Worm (Caenorhabditis elegans) whole organism, young adult: ENCODE measurements around the gene ssna-1.

Source experiments
- C17E4.6 ChIP-seq: fragments of 200-800 bp; sonication (Bioruptor generic); IDR thresholded peaks from 2 replicates; pipeline ENCODE4 v1.3.6; 2022; ENCODE audit warnings: missing genetic modification reagents, missing genetic modification characterization, missing compliant biosample characterization
- F23B12.7 ChIP-seq: sonication (generic microtip); optimal IDR thresholded peaks from 2 replicates; lab custom pipeline; 2017; ENCODE audit warnings: missing genetic modification characterization, mild to moderate bottlenecking, missing compliant biosample characterization, antibody characterized with exemption, moderate library complexity; ENCODE audit not compliant: insufficient read depth
- Y53F4B.3 ChIP-seq: fragments of 200-800 bp; sonication (Bioruptor generic); IDR thresholded peaks from 2 replicates; pipeline ENCODE4 v1.3.6; 2022; ENCODE audit warnings: missing genetic modification reagents, missing genetic modification characterization, missing compliant biosample characterization
- Y53G8AR.9 ChIP-seq: fragments of 200-800 bp; sonication (Bioruptor generic); conservative IDR thresholded peaks from 2 replicates; pipeline ENCODE4 v1.3.6; 2022; ENCODE audit warnings: missing genetic modification reagents, missing genetic modification characterization, missing compliant biosample characterization
- Y67H2A.10 ChIP-seq: fragments of 200-800 bp; sonication (Bioruptor generic); conservative IDR thresholded peaks from 2 replicates; pipeline ENCODE4 v1.3.6; 2022; ENCODE audit warnings: missing genetic modification reagents, missing genetic modification characterization, missing compliant biosample characterization
- Y79H2A.3 ChIP-seq: fragments of 200-800 bp; sonication (Bioruptor generic); conservative IDR thresholded peaks from 2 replicates; pipeline ENCODE4 v1.3.6; 2022; ENCODE audit warnings: missing genetic modification reagents, missing genetic modification characterization, missing compliant biosample characterization
- Y95B8A.8 ChIP-seq: fragments of 200-800 bp; sonication (Bioruptor generic); IDR thresholded peaks from 2 replicates; pipeline ENCODE4 v1.3.6; 2022; ENCODE audit warnings: missing genetic modification reagents, missing genetic modification characterization, missing compliant biosample characterization
- ama-1 ChIP-seq, 3 experiments: fragments of 150-350 bp in 1 of 3; sonication (generic microtip) in 2 of 3; optimal IDR thresholded peaks; 2 replicates each; lab custom pipeline; 2014 to 2018; ENCODE audit warnings: missing biosample characterization in 2 of 3, missing genetic modification characterization in 2 of 3, missing genetic modification reagents in 2 of 3
- aptf-2 ChIP-seq: fragments of 200-800 bp; sonication (Bioruptor generic); conservative IDR thresholded peaks from 2 replicates; pipeline ENCODE4 v1.3.6; 2022; ENCODE audit warnings: missing genetic modification reagents, missing genetic modification characterization, missing compliant biosample characterization
- atf-7 ChIP-seq: sonication (generic microtip); optimal IDR thresholded peaks from 2 replicates; lab custom pipeline; 2017; ENCODE audit warnings: mild to moderate bottlenecking, missing genetic modification characterization, missing compliant biosample characterization
- athp-1 ChIP-seq: sonication (generic microtip); optimal IDR thresholded peaks from 2 replicates; lab custom pipeline; 2017; ENCODE audit warnings: mild to moderate bottlenecking, missing genetic modification characterization, missing compliant biosample characterization
- attf-5 ChIP-seq: fragments of 200-800 bp; sonication (Bioruptor generic); optimal IDR thresholded peaks from 2 replicates; lab custom pipeline; 2018; ENCODE audit warnings: mild to moderate bottlenecking, missing genetic modification characterization, missing compliant biosample characterization
- bed-1 ChIP-seq: fragments of 200-800 bp; sonication (Bioruptor generic); IDR thresholded peaks from 2 replicates; pipeline ENCODE4 v1.3.6; 2022; ENCODE audit warnings: missing genetic modification reagents, missing genetic modification characterization, missing compliant biosample characterization
- ccch-3 ChIP-seq: fragments of 200-800 bp; sonication (Bioruptor generic); optimal IDR thresholded peaks from 2 replicates; lab custom pipeline; 2018; ENCODE audit warnings: mild to moderate bottlenecking, missing genetic modification characterization, missing compliant biosample characterization
- cebp-1 ChIP-seq, 2 experiments: fragments of 200-800 bp in 1 of 2; sonication (Bioruptor generic) in 1 of 2; sonication (generic microtip) in 1 of 2; IDR thresholded peaks in 1 of 2; optimal IDR thresholded peaks in 1 of 2; 2 replicates each; pipeline versions ENCODE4 v1.3.6 to Lab custom; 2017 to 2022; ENCODE audit warnings: missing compliant biosample characterization in 2 of 2, missing genetic modification characterization in 2 of 2, mild to moderate bottlenecking in 1 of 2, missing genetic modification reagents in 1 of 2, moderate library complexity in 1 of 2
- cebp-2 ChIP-seq: fragments of 200-800 bp; sonication (Bioruptor generic); IDR thresholded peaks from 2 replicates; pipeline ENCODE4 v1.3.6; 2022; ENCODE audit warnings: missing genetic modification characterization, missing compliant biosample characterization
- ceh-40 ChIP-seq: fragments of 200-800 bp; sonication (Bioruptor generic); IDR thresholded peaks from 2 replicates; pipeline ENCODE4 v1.3.6; 2022; ENCODE audit warnings: missing genetic modification characterization, missing compliant biosample characterization
- ceh-91 ChIP-seq: fragments of 200-800 bp; sonication (Bioruptor generic); IDR thresholded peaks from 2 replicates; pipeline ENCODE4 v1.3.6; 2022; ENCODE audit warnings: missing genetic modification reagents, missing genetic modification characterization, missing compliant biosample characterization
- die-1 ChIP-seq: sonication (generic microtip); optimal IDR thresholded peaks from 2 replicates; lab custom pipeline; 2016; ENCODE audit warnings: missing genotype, mild to moderate bottlenecking, missing genetic modification characterization, missing compliant biosample characterization
- dpl-1 ChIP-seq: fragments of 150-350 bp; optimal IDR thresholded peaks from 2 replicates; lab custom pipeline; 2014; ENCODE audit warnings: missing biosample characterization, missing genetic modification reagents, missing genetic modification characterization
- egl-44 ChIP-seq: fragments of 200-800 bp; sonication (Bioruptor generic); IDR thresholded peaks from 2 replicates; pipeline ENCODE4 v1.3.6; 2022; ENCODE audit warnings: missing genetic modification reagents, missing genetic modification characterization, missing compliant biosample characterization
- ekl-4 ChIP-seq: fragments of 200-800 bp; sonication (Bioruptor generic); IDR thresholded peaks from 2 replicates; pipeline ENCODE4 v1.3.6; 2022; ENCODE audit warnings: missing genetic modification reagents, missing genetic modification characterization, missing compliant biosample characterization
- fkh-3 ChIP-seq: sonication (generic microtip); optimal IDR thresholded peaks from 2 replicates; lab custom pipeline; 2016; ENCODE audit warnings: mild to moderate bottlenecking, missing genetic modification characterization, missing compliant biosample characterization
- hlh-26 ChIP-seq: fragments of 200-800 bp; sonication (Bioruptor generic); conservative IDR thresholded peaks from 2 replicates; pipeline ENCODE4 v1.3.6; 2022; ENCODE audit warnings: missing genetic modification reagents, missing genetic modification characterization, missing compliant biosample characterization
- hrde-1 ChIP-seq: sonication (generic microtip); optimal IDR thresholded peaks from 2 replicates; lab custom pipeline; 2016; ENCODE audit warnings: missing genetic modification characterization, mild to moderate bottlenecking, missing compliant biosample characterization, moderate library complexity, missing genotype, missing genetic modification reagents, borderline replicate concordance
- hsf-1 ChIP-seq: fragments of 200-800 bp; sonication (Bioruptor generic); IDR thresholded peaks from 2 replicates; pipeline ENCODE4 v1.3.6; 2022; ENCODE audit warnings: missing genetic modification reagents, missing genetic modification characterization, missing compliant biosample characterization
- let-526 ChIP-seq: fragments of 200-800 bp; sonication (Bioruptor generic); IDR thresholded peaks from 2 replicates; pipeline ENCODE4 v1.3.6; 2022; ENCODE audit warnings: missing genetic modification reagents, missing genetic modification characterization, missing compliant biosample characterization
- madf-3 ChIP-seq: fragments of 200-800 bp; sonication (Bioruptor generic); IDR thresholded peaks from 2 replicates; pipeline ENCODE4 v1.3.6; 2022; ENCODE audit warnings: missing genetic modification reagents, missing genetic modification characterization, missing compliant biosample characterization
- madf-6 ChIP-seq: fragments of 200-800 bp; sonication (Bioruptor generic); IDR thresholded peaks from 2 replicates; pipeline ENCODE4 v1.3.6; 2022; ENCODE audit warnings: missing genetic modification reagents, missing genetic modification characterization, missing compliant biosample characterization
- mxl-1 ChIP-seq: sonication (generic microtip); optimal IDR thresholded peaks from 2 replicates; lab custom pipeline; 2016; ENCODE audit warnings: missing genetic modification characterization, missing compliant biosample characterization
- nhr-120 ChIP-seq: fragments of 200-800 bp; sonication (Bioruptor generic); IDR thresholded peaks from 2 replicates; pipeline ENCODE4 v1.3.6; 2022; ENCODE audit warnings: missing genetic modification characterization, missing compliant biosample characterization
- nhr-27 ChIP-seq: fragments of 200-800 bp; sonication (Bioruptor generic); optimal IDR thresholded peaks from 2 replicates; lab custom pipeline; 2018; ENCODE audit warnings: mild to moderate bottlenecking, missing genetic modification characterization, moderate library complexity, missing compliant biosample characterization
- nhr-90 ChIP-seq: sonication (generic microtip); optimal IDR thresholded peaks from 2 replicates; lab custom pipeline; 2016; ENCODE audit warnings: missing genotype, mild to moderate bottlenecking, missing genetic modification characterization, missing compliant biosample characterization
- pbrm-1 ChIP-seq: fragments of 200-800 bp; sonication (Bioruptor generic); IDR thresholded peaks from 2 replicates; pipeline ENCODE4 v1.3.6; 2022; ENCODE audit warnings: missing genetic modification reagents, missing genetic modification characterization, missing compliant biosample characterization
- pha-4 ChIP-seq: fragments of 150-350 bp; sonication (generic microtip); optimal IDR thresholded peaks from 2 replicates; lab custom pipeline; 2014; ENCODE audit warnings: missing biosample characterization, missing genetic modification reagents, missing genetic modification characterization
- rcor-1 ChIP-seq: fragments of 200-800 bp; sonication (Bioruptor generic); IDR thresholded peaks from 2 replicates; pipeline ENCODE4 v1.3.6; 2022; ENCODE audit warnings: missing genetic modification reagents, missing genetic modification characterization, missing compliant biosample characterization
- rec-8 ChIP-seq, 2 experiments: sonication (generic microtip); optimal IDR thresholded peaks; 2 replicates each; lab custom pipeline; 2016; ENCODE audit warnings: mild to moderate bottlenecking in 2 of 2, missing genetic modification characterization in 2 of 2, missing genetic modification reagents in 2 of 2, missing genotype in 2 of 2, missing biosample characterization in 1 of 2, missing compliant biosample characterization in 1 of 2, moderate library complexity in 1 of 2
- sdz-38 ChIP-seq: sonication (generic microtip); optimal IDR thresholded peaks from 2 replicates; lab custom pipeline; 2016; ENCODE audit warnings: missing genotype, missing genetic modification characterization, missing compliant biosample characterization
- snpc-1.3 ChIP-seq: sonication (generic microtip); optimal IDR thresholded peaks from 2 replicates; lab custom pipeline; 2017; ENCODE audit warnings: missing genetic modification characterization, mild to moderate bottlenecking, missing compliant biosample characterization, antibody characterized with exemption, moderate library complexity, missing genotype, missing genetic modification reagents; ENCODE audit not compliant: insufficient read depth
- snpc-4 ChIP-seq, 5 experiments: fragments of 150-350 bp in 1 of 5; sonication (generic microtip) in 4 of 5; optimal IDR thresholded peaks; 2 replicates each; lab custom pipeline; 2014 to 2018; ENCODE audit warnings: missing genetic modification characterization in 5 of 5, missing biosample characterization in 3 of 5, antibody characterized with exemption in 2 of 5, mild to moderate bottlenecking in 2 of 5, missing compliant biosample characterization in 2 of 5, missing genotype in 2 of 5, moderate library complexity in 2 of 5, missing genetic modification reagents in 1 of 5
- tbp1 ChIP-seq: fragments of 200-800 bp; sonication (Bioruptor generic); optimal IDR thresholded peaks from 2 replicates; lab custom pipeline; 2018; ENCODE audit warnings: mild to moderate bottlenecking, missing genetic modification characterization, missing compliant biosample characterization
- zfh-2 ChIP-seq: fragments of 200-800 bp; sonication (Bioruptor generic); conservative IDR thresholded peaks from 2 replicates; pipeline ENCODE4 v1.3.6; 2022; ENCODE audit warnings: missing genetic modification reagents, missing genetic modification characterization, missing compliant biosample characterization
- zim-3 ChIP-seq: sonication (generic microtip); optimal IDR thresholded peaks from 2 replicates; lab custom pipeline; 2017; ENCODE audit warnings: mild to moderate bottlenecking, missing genetic modification characterization, moderate library complexity, missing compliant biosample characterization
- ztf-22 ChIP-seq: fragments of 200-800 bp; sonication (Bioruptor generic); optimal IDR thresholded peaks from 2 replicates; lab custom pipeline; 2018; ENCODE audit warnings: mild to moderate bottlenecking, missing genetic modification characterization, moderate library complexity, missing compliant biosample characterization

ssna-1 gene

DNA sequence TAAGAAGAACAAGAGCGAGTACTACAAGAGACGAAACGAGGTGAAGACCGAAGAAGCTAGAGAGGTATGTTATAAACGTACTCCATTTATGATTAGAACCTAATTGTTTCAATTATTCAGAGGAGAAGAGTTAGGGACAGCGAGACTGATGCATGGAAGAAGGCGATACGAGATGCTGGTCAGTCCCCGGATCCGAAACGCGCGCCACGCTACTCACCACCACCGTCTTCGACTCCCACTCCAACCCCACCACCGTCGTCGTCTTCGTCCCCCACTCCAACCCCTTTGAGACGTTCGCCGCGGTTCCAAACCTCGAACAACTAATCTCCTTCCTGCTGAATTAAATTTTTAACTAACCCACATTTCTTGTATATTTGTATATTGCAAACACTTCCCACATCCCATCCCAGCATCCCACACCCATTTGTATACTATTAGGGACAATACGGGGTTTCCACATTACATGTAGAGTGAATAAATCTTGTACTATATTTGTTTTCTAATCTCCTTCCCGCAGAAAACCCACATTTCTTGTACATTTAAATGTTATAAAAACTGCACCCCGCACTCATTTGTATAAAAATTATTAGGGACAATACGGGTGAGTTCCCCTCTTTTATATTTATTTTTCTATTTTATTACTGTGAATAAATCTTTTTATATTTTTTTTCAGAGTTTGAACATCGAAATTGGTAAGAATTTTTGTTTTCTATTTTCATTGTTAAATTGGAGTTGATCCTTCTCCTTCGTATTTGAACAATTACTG lies 418 bp upstream of the ssna-1 start:
- TF ChIP-seq madf-3 (GFP tag; lab: Robert Waterston, UW) = no peak
- peak; percentile 76 for TF ChIP-seq zfh-2 (GFP tag; lab: Robert Waterston, UW)
- no peak for TF ChIP-seq tbp1 (GFP tag; lab: Kevin White, UChicago)
- no peak for TF ChIP-seq hlh-26 (GFP tag; lab: Robert Waterston, UW)
- TF ChIP-seq ama-1 (optimal IDR thresholded peaks at IDR 0.05; lab: Kevin White, UChicago) = no peak
- peak in 1 of 2 experiments; percentile 80 for TF ChIP-seq ama-1 (GFP tag; optimal IDR thresholded peaks at IDR 0.05; lab: Kevin White, UChicago)
- no peak for TF ChIP-seq Y67H2A.10 (GFP tag; lab: Robert Waterston, UW)
- no peak for TF ChIP-seq bed-1 (GFP tag; lab: Robert Waterston, UW)
- no peak for TF ChIP-seq mxl-1 (tag; lab: Kevin White, UChicago)
- 0 out of 2 replicates have a peak, but pooled peaks have one; percentile 45 for TF ChIP-seq nhr-120 (GFP tag; lab: Robert Waterston, UW)
- no peak for TF ChIP-seq ceh-40
- no peak for TF ChIP-seq rec-8 (tag; optimal IDR thresholded peaks at IDR 0.05; lab: Kevin White, UChicago)
- peak; percentile 32; the same call in 1 of the 2 replicates for TF ChIP-seq ekl-4 (GFP tag; lab: Robert Waterston, UW)
- no peak for TF ChIP-seq let-526
- TF ChIP-seq egl-44 = no peak
- no peak for TF ChIP-seq nhr-27 (tag; lab: Kevin White, UChicago)
- no peak for TF ChIP-seq nhr-90 (tag; lab: Kevin White, UChicago)
- TF ChIP-seq attf-5 (GFP tag; lab: Kevin White, UChicago) = no peak
- no peak for TF ChIP-seq Y53F4B.3
- 0 out of 2 replicates have a peak, but pooled peaks have one; percentile 30 for TF ChIP-seq rcor-1 (GFP tag; lab: Robert Waterston, UW)
- TF ChIP-seq aptf-2 = no peak
- no peak for TF ChIP-seq cebp-2 (GFP tag; lab: Robert Waterston, UW)
- TF ChIP-seq F23B12.7 (tag; lab: Kevin White, UChicago) = no peak
- no peak for TF ChIP-seq ccch-3 (GFP tag; lab: Kevin White, UChicago)
- TF ChIP-seq Y95B8A.8 (GFP tag; lab: Robert Waterston, UW) = no peak
- no peak for TF ChIP-seq zim-3 (tag; lab: Kevin White, UChicago)
- no peak for TF ChIP-seq C17E4.6 (GFP tag; lab: Robert Waterston, UW)
- 0 out of 2 replicates have a peak, but pooled peaks have one; percentile 12 for TF ChIP-seq Y53G8AR.9 (GFP tag; lab: Robert Waterston, UW)
- peak; percentile 25; the same call in 1 of the 2 replicates for TF ChIP-seq madf-6 (GFP tag; lab: Robert Waterston, UW)
- TF ChIP-seq ztf-22 (GFP tag; lab: Kevin White, UChicago) = no peak
- no peak for TF ChIP-seq Y79H2A.3
- TF ChIP-seq dpl-1 (GFP tag; lab: Kevin White, UChicago) = no peak
- peak; percentile 42 for TF ChIP-seq snpc-1.3 (tag; lab: Kevin White, UChicago)
- no peak for TF ChIP-seq die-1
- TF ChIP-seq cebp-1 (GFP tag; IDR thresholded peaks at IDR 0.05; lab: Robert Waterston, UW) = no peak
- TF ChIP-seq cebp-1 (tag; optimal IDR thresholded peaks at IDR 0.05; lab: Kevin White, UChicago) = no peak
- 0 out of 2 replicates have a peak, but pooled peaks have one; percentile 44 for TF ChIP-seq hsf-1 (GFP tag; lab: Robert Waterston, UW)
- TF ChIP-seq atf-7 (tag; lab: Kevin White, UChicago) = no peak
- TF ChIP-seq pha-4 = no peak
- TF ChIP-seq ceh-91 (GFP tag; lab: Robert Waterston, UW) = no peak
- no peak for TF ChIP-seq athp-1 (tag; lab: Kevin White, UChicago)
- no peak for TF ChIP-seq snpc-4 (GFP tag; optimal IDR thresholded peaks at IDR 0.05; lab: Kevin White, UChicago)
- peak in 1 of 4 experiments; percentile 10 for TF ChIP-seq snpc-4 (tag; optimal IDR thresholded peaks at IDR 0.05; lab: Kevin White, UChicago)
- no peak for TF ChIP-seq pbrm-1 (GFP tag; lab: Robert Waterston, UW)
- no peak for TF ChIP-seq sdz-38 (tag; lab: Kevin White, UChicago)
- peak; percentile 5 for TF ChIP-seq hrde-1 (tag; lab: Kevin White, UChicago)
- no peak for TF ChIP-seq fkh-3 (tag; lab: Kevin White, UChicago)
